Worm (Caenorhabditis elegans) whole organism, L3 larva: ENCODE data around the gene D1044.6.

Source experiments
- R02D3.7 ChIP-seq: fragments of 150-350 bp; optimal IDR thresholded peaks from 2 replicates; lab custom pipeline; 2014; ENCODE audit warnings: missing biosample characterization, missing genetic modification characterization
- ZK546.5 ChIP-seq: sonication (generic microtip); optimal IDR thresholded peaks from 2 replicates; lab custom pipeline; 2017; ENCODE audit warnings: missing biosample characterization, missing genetic modification characterization
- aly-2 ChIP-seq: fragments of 150-350 bp; optimal IDR thresholded peaks from 2 replicates; lab custom pipeline; 2014; ENCODE audit warnings: missing biosample characterization, missing genetic modification characterization
- ama-1 ChIP-seq: fragments of 150-350 bp; optimal IDR thresholded peaks from 2 replicates; lab custom pipeline; 2018
- ceh-16 ChIP-seq: sonication (generic microtip); optimal IDR thresholded peaks from 2 replicates; lab custom pipeline; 2017; ENCODE audit warnings: missing biosample characterization, missing genetic modification characterization
- ceh-28 ChIP-seq: fragments of 150-350 bp; optimal IDR thresholded peaks from 2 replicates; lab custom pipeline; 2014; ENCODE audit warnings: missing biosample characterization, missing genetic modification reagents, missing genetic modification characterization
- ceh-82 ChIP-seq: fragments of 150-350 bp; optimal IDR thresholded peaks from 2 replicates; lab custom pipeline; 2014; ENCODE audit warnings: missing biosample characterization, missing genetic modification characterization
- ceh-9 ChIP-seq: sonication (generic microtip); optimal IDR thresholded peaks from 2 replicates; lab custom pipeline; 2018; ENCODE audit warnings: missing biosample characterization, missing genetic modification characterization
- daf-12 ChIP-seq: fragments of 150-350 bp; optimal IDR thresholded peaks from 2 replicates; lab custom pipeline; 2014; ENCODE audit warnings: missing biosample characterization, missing genetic modification reagents, missing genetic modification characterization
- egl-27 ChIP-seq: sonication (generic microtip); optimal IDR thresholded peaks from 4 replicates; lab custom pipeline; 2017; ENCODE audit warnings: missing biosample characterization, missing genetic modification reagents, missing genetic modification characterization
- egl-5 ChIP-seq: fragments of 150-350 bp; optimal IDR thresholded peaks from 2 replicates; lab custom pipeline; 2017; ENCODE audit warnings: missing biosample characterization, missing genetic modification reagents, missing genetic modification characterization, inconsistent platforms
- elt-1 ChIP-seq: fragments of 150-350 bp; optimal IDR thresholded peaks from 2 replicates; lab custom pipeline; 2014; ENCODE audit warnings: missing biosample characterization, missing genetic modification characterization
- elt-2 ChIP-seq: sonication (generic microtip); optimal IDR thresholded peaks from 2 replicates; lab custom pipeline; 2016; ENCODE audit warnings: missing genetic modification reagents, mild to moderate bottlenecking, missing genetic modification characterization, missing compliant biosample characterization
- elt-3 ChIP-seq, 3 experiments: fragments of 150-350 bp in 1 of 3; sonication (generic microtip) in 2 of 3; optimal IDR thresholded peaks; 2 replicates in 2 of 3; 4 replicates in 1 of 3; lab custom pipeline; 2014 to 2017; ENCODE audit warnings: missing biosample characterization in 3 of 3, missing genetic modification characterization in 3 of 3
- eor-1 ChIP-seq, 2 experiments: fragments of 150-350 bp; optimal IDR thresholded peaks; 2 replicates each; lab custom pipeline; 2014 to 2018; ENCODE audit warnings: missing biosample characterization in 2 of 2, missing genetic modification characterization in 2 of 2
- fkh-10 ChIP-seq: sonication (generic microtip); optimal IDR thresholded peaks from 2 replicates; lab custom pipeline; 2017; ENCODE audit warnings: missing biosample characterization, missing genetic modification reagents, missing genetic modification characterization
- fkh-2 ChIP-seq: fragments of 150-350 bp; optimal IDR thresholded peaks from 2 replicates; lab custom pipeline; 2014; ENCODE audit warnings: missing biosample characterization, missing genetic modification reagents, missing genetic modification characterization
- fos-1 ChIP-seq: fragments of 150-350 bp; optimal IDR thresholded peaks from 2 replicates; lab custom pipeline; 2014; ENCODE audit warnings: missing biosample characterization, missing genetic modification characterization
- hmg-11 ChIP-seq: sonication (generic microtip); optimal IDR thresholded peaks from 2 replicates; lab custom pipeline; 2016; ENCODE audit warnings: missing genetic modification characterization, missing compliant biosample characterization
- jun-1 ChIP-seq: fragments of 150-350 bp; optimal IDR thresholded peaks from 2 replicates; lab custom pipeline; 2014; ENCODE audit warnings: missing biosample characterization, missing genetic modification reagents, missing genetic modification characterization
- lin-15B ChIP-seq: fragments of 150-350 bp; optimal IDR thresholded peaks from 2 replicates; lab custom pipeline; 2014; ENCODE audit warnings: missing biosample characterization, missing genetic modification characterization
- lin-39 ChIP-seq: fragments of 150-350 bp; optimal IDR thresholded peaks from 2 replicates; lab custom pipeline; 2018; ENCODE audit warnings: missing biosample characterization, missing genetic modification reagents, missing genetic modification characterization
- lsy-12 ChIP-seq: sonication (generic microtip); optimal IDR thresholded peaks from 2 replicates; lab custom pipeline; 2016; ENCODE audit warnings: mild to moderate bottlenecking, missing genetic modification characterization, missing compliant biosample characterization
- mdl-1 ChIP-seq: fragments of 150-350 bp; optimal IDR thresholded peaks from 2 replicates; lab custom pipeline; 2014; ENCODE audit warnings: missing biosample characterization, missing genetic modification characterization
- mml-1 ChIP-seq: fragments of 150-350 bp; sonication (generic microtip); optimal IDR thresholded peaks from 3 replicates; lab custom pipeline; 2014; ENCODE audit warnings: missing biosample characterization, missing genetic modification characterization
- nfya-1 ChIP-seq: sonication (generic microtip); optimal IDR thresholded peaks from 2 replicates; lab custom pipeline; 2017; ENCODE audit warnings: missing genetic modification characterization, mild to moderate bottlenecking, missing compliant biosample characterization, antibody characterized with exemption, moderate library complexity; ENCODE audit not compliant: insufficient read depth
- nhr-11 ChIP-seq: fragments of 150-350 bp; optimal IDR thresholded peaks from 2 replicates; lab custom pipeline; 2014; ENCODE audit warnings: missing biosample characterization, missing genetic modification characterization
- nhr-12 ChIP-seq: fragments of 150-350 bp; optimal IDR thresholded peaks from 2 replicates; lab custom pipeline; 2014; ENCODE audit warnings: missing biosample characterization, missing genetic modification characterization
- nhr-23 ChIP-seq: fragments of 150-350 bp; optimal IDR thresholded peaks from 2 replicates; lab custom pipeline; 2014; ENCODE audit warnings: missing biosample characterization, missing genetic modification reagents, missing genetic modification characterization
- nhr-237 ChIP-seq: fragments of 150-350 bp; optimal IDR thresholded peaks from 2 replicates; lab custom pipeline; 2014; ENCODE audit warnings: missing biosample characterization, missing genetic modification characterization
- nhr-25 ChIP-seq: sonication (generic microtip); optimal IDR thresholded peaks from 2 replicates; lab custom pipeline; 2017; ENCODE audit warnings: missing biosample characterization, missing genetic modification characterization
- nhr-28 ChIP-seq: fragments of 150-350 bp; optimal IDR thresholded peaks from 2 replicates; lab custom pipeline; 2014; ENCODE audit warnings: missing biosample characterization, missing genetic modification characterization
- nhr-43 ChIP-seq: sonication (generic microtip); optimal IDR thresholded peaks from 2 replicates; lab custom pipeline; 2016; ENCODE audit warnings: mild to moderate bottlenecking, missing genetic modification characterization, missing compliant biosample characterization; ENCODE audit not compliant: poor library complexity, severe bottlenecking
- nhr-67 ChIP-seq: fragments of 150-350 bp; optimal IDR thresholded peaks from 2 replicates; lab custom pipeline; 2014; ENCODE audit warnings: missing biosample characterization, missing genetic modification characterization
- nhr-76 ChIP-seq: fragments of 150-350 bp; sonication (generic microtip); optimal IDR thresholded peaks from 5 replicates; lab custom pipeline; 2014; ENCODE audit warnings: missing biosample characterization, missing genetic modification characterization
- nhr-77 ChIP-seq: fragments of 150-350 bp; optimal IDR thresholded peaks from 2 replicates; lab custom pipeline; 2014; ENCODE audit warnings: missing biosample characterization, missing genetic modification characterization
- pha-4 ChIP-seq: fragments of 150-350 bp; optimal IDR thresholded peaks from 2 replicates; lab custom pipeline; 2014; ENCODE audit warnings: missing biosample characterization, missing genetic modification reagents, missing genetic modification characterization
- pqm-1 ChIP-seq: fragments of 150-350 bp; optimal IDR thresholded peaks from 2 replicates; lab custom pipeline; 2017; ENCODE audit warnings: missing biosample characterization, missing genetic modification characterization, inconsistent platforms
- sea-2 ChIP-seq: fragments of 150-350 bp; sonication (generic microtip); optimal IDR thresholded peaks from 4 replicates; lab custom pipeline; 2014; ENCODE audit warnings: missing biosample characterization, missing genetic modification reagents, missing genetic modification characterization
- skn-1 ChIP-seq: fragments of 150-350 bp; optimal IDR thresholded peaks from 2 replicates; lab custom pipeline; 2014; ENCODE audit warnings: missing biosample characterization, missing genetic modification characterization
- snpc-4 ChIP-seq: fragments of 150-350 bp; optimal IDR thresholded peaks from 2 replicates; lab custom pipeline; 2014; ENCODE audit warnings: missing biosample characterization, missing genetic modification characterization
- tbx-2 ChIP-seq: sonication (generic microtip); optimal IDR thresholded peaks from 2 replicates; lab custom pipeline; 2016; ENCODE audit warnings: mild to moderate bottlenecking, missing genetic modification characterization, missing compliant biosample characterization
- unc-39 ChIP-seq: sonication (generic microtip); optimal IDR thresholded peaks from 4 replicates; lab custom pipeline; 2017; ENCODE audit warnings: missing biosample characterization, missing genetic modification characterization
- unc-62 ChIP-seq: fragments of 150-350 bp; sonication (generic microtip); optimal IDR thresholded peaks from 4 replicates; lab custom pipeline; 2014; ENCODE audit warnings: missing biosample characterization, missing genetic modification reagents, missing genetic modification characterization
- zag-1 ChIP-seq: fragments of 150-350 bp; optimal IDR thresholded peaks from 2 replicates; lab custom pipeline; 2014; ENCODE audit warnings: missing biosample characterization, missing genetic modification characterization
- ztf-11 ChIP-seq: fragments of 150-350 bp; optimal IDR thresholded peaks from 2 replicates; lab custom pipeline; 2014; ENCODE audit warnings: missing biosample characterization, missing genetic modification characterization
- ztf-4 ChIP-seq: fragments of 150-350 bp; optimal IDR thresholded peaks from 2 replicates; lab custom pipeline; 2014; ENCODE audit warnings: missing biosample characterization, missing genetic modification characterization

D1044.6 gene

ce11 chrIII:5543050-5543449, at the start of gene D1044.6:
Gene D1044.6 (minus strand): TSS chrIII:5543177.
- no peak for TF ChIP-seq skn-1 (tag; lab: Kevin White, UChicago)
- TF ChIP-seq ZK546.5 (tag; lab: Kevin White, UChicago): no peak
- TF ChIP-seq unc-62: no peak
- no peak for TF ChIP-seq nhr-11 (tag; lab: Kevin White, UChicago)
- TF ChIP-seq hmg-11: no peak
- TF ChIP-seq daf-12: no peak
- no peak for TF ChIP-seq sea-2 (GFP tag; lab: Kevin White, UChicago)
- no peak for TF ChIP-seq lsy-12 (tag; lab: Kevin White, UChicago)
- no peak for TF ChIP-seq lin-15B (tag; lab: Kevin White, UChicago)
- TF ChIP-seq zag-1 (tag; lab: Kevin White, UChicago): no peak
- no peak for TF ChIP-seq fos-1 (tag; lab: Kevin White, UChicago)
- no peak for TF ChIP-seq fkh-10 (GFP tag; lab: Kevin White, UChicago)
- TF ChIP-seq ama-1 (lab: Kevin White, UChicago): no peak
- TF ChIP-seq nhr-76: no peak
- no peak for TF ChIP-seq ztf-11 (tag; lab: Kevin White, UChicago)
- no peak for TF ChIP-seq nhr-77
- TF ChIP-seq ceh-9 (tag; lab: Kevin White, UChicago): no peak
- no peak for TF ChIP-seq nhr-43 (tag; lab: Kevin White, UChicago)
- TF ChIP-seq jun-1 (tag; lab: Kevin White, UChicago): no peak

- TF ChIP-seq lin-39 (tag; lab: Kevin White, UChicago): peak; percentile 96
- TF ChIP-seq nhr-12 (tag; lab: Kevin White, UChicago): no peak
- TF ChIP-seq snpc-4: peak; percentile 67
- no peak for TF ChIP-seq skn-1 (tag; lab: Kevin White, UChicago)
- TF ChIP-seq nhr-77: no peak
- TF ChIP-seq unc-62: no peak
- no peak for TF ChIP-seq zag-1 (tag; lab: Kevin White, UChicago)
- TF ChIP-seq ztf-4 (tag; lab: Kevin White, UChicago): no peak
- TF ChIP-seq sea-2 (GFP tag; lab: Kevin White, UChicago): no peak
- no peak for TF ChIP-seq nhr-76
- TF ChIP-seq nhr-237 (tag; lab: Kevin White, UChicago): no peak
- no peak for TF ChIP-seq aly-2 (tag; lab: Kevin White, UChicago)
- TF ChIP-seq elt-3 (tag; optimal IDR thresholded peaks at IDR 0.05; lab: Kevin White, UChicago): no peak
- no peak for TF ChIP-seq fkh-2 (tag; lab: Kevin White, UChicago)
- no peak for TF ChIP-seq ceh-28 (tag; lab: Kevin White, UChicago)
- no peak for TF ChIP-seq jun-1 (tag; lab: Kevin White, UChicago)
- peak; percentile 88 for TF ChIP-seq R02D3.7 (tag; lab: Kevin White, UChicago)
- TF ChIP-seq lin-15B (tag; lab: Kevin White, UChicago): peak; percentile 89
- no peak for TF ChIP-seq mml-1 (tag; lab: Kevin White, UChicago)
- no peak for TF ChIP-seq daf-12
- peak; percentile 64 for TF ChIP-seq pqm-1 (tag; lab: Kevin White, UChicago)
- TF ChIP-seq nhr-67 (tag; lab: Kevin White, UChicago): no peak
- peak; percentile 80 for TF ChIP-seq nfya-1 (tag; lab: Kevin White, UChicago)
- TF ChIP-seq ZK546.5 (tag; lab: Kevin White, UChicago): no peak
- TF ChIP-seq egl-5 (tag; lab: Kevin White, UChicago): peak; percentile 24
- TF ChIP-seq nhr-28 (tag; lab: Kevin White, UChicago): no peak
- no peak for TF ChIP-seq eor-1 (tag; optimal IDR thresholded peaks at IDR 0.05; lab: Kevin White, UChicago)
- no peak for TF ChIP-seq fkh-10 (GFP tag; lab: Kevin White, UChicago)
- peak; percentile 56 for TF ChIP-seq nhr-25 (tag; lab: Kevin White, UChicago)
- no peak for TF ChIP-seq nhr-43 (tag; lab: Kevin White, UChicago)
- peak; percentile 20 for TF ChIP-seq hmg-11
- peak; percentile 28 for TF ChIP-seq elt-2 (tag; lab: Kevin White, UChicago)
- TF ChIP-seq lsy-12 (tag; lab: Kevin White, UChicago): no peak
- no peak for TF ChIP-seq ceh-9 (tag; lab: Kevin White, UChicago)
- no peak for TF ChIP-seq mdl-1 (tag; lab: Kevin White, UChicago)
- TF ChIP-seq nhr-11 (tag; lab: Kevin White, UChicago): no peak
- TF ChIP-seq ztf-11 (tag; lab: Kevin White, UChicago): no peak
- no peak for TF ChIP-seq ama-1 (lab: Kevin White, UChicago)
- no peak for TF ChIP-seq ceh-82 (tag; lab: Kevin White, UChicago)
- TF ChIP-seq elt-1 (tag; lab: Kevin White, UChicago): no peak
- no peak for TF ChIP-seq fos-1 (tag; lab: Kevin White, UChicago)
- TF ChIP-seq egl-27 (tag; lab: Kevin White, UChicago): no peak
- TF ChIP-seq unc-39 (tag; lab: Kevin White, UChicago): no peak
- TF ChIP-seq pha-4 (tag; lab: Kevin White, UChicago): peak; percentile 85
- TF ChIP-seq tbx-2 (tag; lab: Kevin White, UChicago): no peak
- peak; percentile 67 for TF ChIP-seq nhr-23 (tag; lab: Kevin White, UChicago)
- no peak for TF ChIP-seq ceh-16 (tag; lab: Kevin White, UChicago)
These were observed 48.7 kb upstream of the D1044.6 start, which contains the start of the genes ddx-15 and ucr-1 for ce11 chrIII:5591668-5592149. Gene ddx-15 (minus strand): TSS chrIII:5591718. Gene ucr-1 (plus strand): TSS chrIII:5592135.
